Worm (Caenorhabditis elegans) whole organism, L1 larva: ENCODE data around the gene rpb-4.

Source experiments
- ceh-82 ChIP-seq, 3 experiments: fragments of 150-350 bp in 1 of 3; sonication (generic microtip) in 2 of 3; optimal IDR thresholded peaks; 2 replicates each; lab custom pipeline; 2014 to 2017; ENCODE audit warnings: missing biosample characterization in 3 of 3, missing genetic modification characterization in 3 of 3
- dsc-1 ChIP-seq: sonication (generic microtip); optimal IDR thresholded peaks from 2 replicates; lab custom pipeline; 2016; ENCODE audit warnings: mild to moderate bottlenecking, missing genetic modification characterization, missing compliant biosample characterization
- egl-27 ChIP-seq, 2 experiments: fragments of 150-350 bp in 1 of 2; sonication (generic microtip); optimal IDR thresholded peaks; 3 replicates each; lab custom pipeline; 2017 to 2018; ENCODE audit warnings: missing biosample characterization in 2 of 2, missing genetic modification characterization in 2 of 2, missing genetic modification reagents in 2 of 2
- ets-5 ChIP-seq: fragments of 200-800 bp; sonication (Bioruptor generic); IDR thresholded peaks from 2 replicates; pipeline ENCODE4 v1.3.6; 2022; ENCODE audit warnings: missing genetic modification characterization, missing compliant biosample characterization
- fkh-10 ChIP-seq: sonication (generic microtip); optimal IDR thresholded peaks from 2 replicates; lab custom pipeline; 2017; ENCODE audit warnings: missing biosample characterization, missing genetic modification reagents, missing genetic modification characterization
- lin-39 ChIP-seq: fragments of 150-350 bp; optimal IDR thresholded peaks from 2 replicates; lab custom pipeline; 2014; ENCODE audit warnings: missing biosample characterization, missing genetic modification reagents, missing genetic modification characterization
- pqm-1 ChIP-seq: sonication (generic microtip); optimal IDR thresholded peaks from 3 replicates; lab custom pipeline; 2017; ENCODE audit warnings: missing biosample characterization, missing genetic modification characterization
- rnt-1 ChIP-seq: sonication (generic microtip); optimal IDR thresholded peaks from 2 replicates; lab custom pipeline; 2016; ENCODE audit warnings: mild to moderate bottlenecking, missing genetic modification characterization, moderate library complexity, missing compliant biosample characterization
- tlp-1 ChIP-seq: fragments of 150-350 bp; optimal IDR thresholded peaks from 2 replicates; lab custom pipeline; 2014; ENCODE audit warnings: missing biosample characterization, missing genetic modification characterization
- unc-62 ChIP-seq: fragments of 150-350 bp; optimal IDR thresholded peaks from 2 replicates; lab custom pipeline; 2014; ENCODE audit warnings: missing biosample characterization, missing genetic modification reagents, missing genetic modification characterization
- unc-98 ChIP-seq: fragments of 200-800 bp; sonication (Bioruptor generic); IDR thresholded peaks from 2 replicates; pipeline ENCODE4 v1.3.6; 2022; ENCODE audit warnings: missing genetic modification characterization, missing compliant biosample characterization
- ztf-11 ChIP-seq, 2 experiments: sonication (generic microtip); optimal IDR thresholded peaks; 2 replicates each; lab custom pipeline; 2016 to 2017; ENCODE audit warnings: missing genetic modification characterization in 2 of 2, missing biosample characterization in 1 of 2, missing compliant biosample characterization in 1 of 2

- no peak for TF ChIP-seq ztf-11 (tag; optimal IDR thresholded peaks at IDR 0.05; lab: Kevin White, UChicago)
- TF ChIP-seq ceh-82 (tag; optimal IDR thresholded peaks at IDR 0.05; lab: Kevin White, UChicago), result no peak
- no peak for TF ChIP-seq dsc-1
- TF ChIP-seq egl-27 (tag; optimal IDR thresholded peaks at IDR 0.05; lab: Kevin White, UChicago), result no peak
- TF ChIP-seq rnt-1, result no peak
- no peak for TF ChIP-seq pqm-1 (tag; lab: Kevin White, UChicago)
- TF ChIP-seq unc-98 (GFP tag; lab: Robert Waterston, UW), result no peak
- no peak for TF ChIP-seq fkh-10
- TF ChIP-seq unc-62 (GFP tag; lab: Kevin White, UChicago), result no peak
- no peak for TF ChIP-seq tlp-1 (tag; lab: Kevin White, UChicago)
- TF ChIP-seq ets-5 (GFP tag; lab: Robert Waterston, UW), result no peak
- TF ChIP-seq lin-39 (tag; lab: Kevin White, UChicago), result no peak
These were observed 29.7 kb downstream of the rpb-4 start for ce11 chrII:7404001-7404400.
